Fruit fly (Drosophila melanogaster) whole organism, wandering third instar larva: ENCODE measurements around the gene CG32037.

Experiments
- Abd-B ChIP-seq: fragments of >200 bp; optimal IDR thresholded peaks from 2 replicates; lab custom pipeline; 2017; ENCODE audit warnings: missing biosample characterization, missing genetic modification characterization
- CG32264 ChIP-seq: fragments of 200-800 bp; sonication (Bioruptor generic); optimal IDR thresholded peaks from 2 replicates; lab custom pipeline; 2016; ENCODE audit warnings: missing biosample characterization, missing genetic modification characterization
- CG9705 ChIP-seq: fragments of 200-800 bp; sonication (Bioruptor generic); optimal IDR thresholded peaks from 2 replicates; lab custom pipeline; 2018; ENCODE audit warnings: missing biosample characterization, mild to moderate bottlenecking, missing genetic modification characterization
- CrebA ChIP-seq: fragments of 200-800 bp; sonication (Bioruptor generic); optimal IDR thresholded peaks from 2 replicates; lab custom pipeline; 2016; ENCODE audit warnings: missing biosample characterization, mild to moderate bottlenecking, missing genetic modification characterization, borderline replicate concordance
- Dfd ChIP-seq: fragments of >200 bp; optimal IDR thresholded peaks from 2 replicates; lab custom pipeline; 2017; ENCODE audit warnings: missing biosample characterization, missing genetic modification characterization
- Dif ChIP-seq: fragments of 200-275, 200-300 bp; sonication (Bioruptor generic); optimal IDR thresholded peaks from 2 replicates; lab custom pipeline; 2018; ENCODE audit warnings: missing biosample characterization, missing genetic modification characterization; ENCODE audit not compliant: partially characterized antibody
- GATAd ChIP-seq: sonication (Bioruptor generic); optimal IDR thresholded peaks from 2 replicates; lab custom pipeline; 2016; ENCODE audit warnings: missing biosample characterization, missing genetic modification characterization
- HLH106 ChIP-seq: fragments of 200-800 bp; optimal IDR thresholded peaks from 3 replicates; lab custom pipeline; 2019; ENCODE audit warnings: missing biosample characterization, mild to moderate bottlenecking, missing genetic modification characterization, moderate library complexity
- Hnf4 ChIP-seq: fragments of 200-800 bp; sonication (Bioruptor generic); optimal IDR thresholded peaks from 2 replicates; lab custom pipeline; 2016; ENCODE audit warnings: missing biosample characterization, mild to moderate bottlenecking, missing genetic modification characterization
- Hr78 ChIP-seq: fragments of >200 bp; optimal IDR thresholded peaks from 2 replicates; lab custom pipeline; 2017; ENCODE audit warnings: missing biosample characterization, missing genetic modification characterization
- Hr83 ChIP-seq: fragments of 200-300 bp; sonication (Bioruptor generic); optimal IDR thresholded peaks from 2 replicates; lab custom pipeline; 2016; ENCODE audit warnings: missing biosample characterization, mild to moderate bottlenecking, missing genetic modification characterization, moderate library complexity; ENCODE audit not compliant: poor library complexity, severe bottlenecking
- Jra ChIP-seq: sonication (Bioruptor generic); optimal IDR thresholded peaks from 2 replicates; lab custom pipeline; 2016; ENCODE audit warnings: missing biosample characterization, missing genetic modification characterization
- Mio ChIP-seq: sonication (Bioruptor generic); optimal IDR thresholded peaks from 2 replicates; lab custom pipeline; 2016; ENCODE audit warnings: missing biosample characterization, missing genetic modification characterization
- Myc ChIP-seq: fragments of >200 bp; optimal IDR thresholded peaks from 2 replicates; lab custom pipeline; 2017
- N ChIP-seq: fragments of >200 bp; optimal IDR thresholded peaks from 2 replicates; lab custom pipeline; 2018; ENCODE audit warnings: missing biosample characterization, missing external identifiers, missing genetic modification characterization
- OdsH ChIP-seq: fragments of 200-800 bp; sonication (Bioruptor generic); optimal IDR thresholded peaks from 2 replicates; lab custom pipeline; 2016; ENCODE audit warnings: missing biosample characterization, mild to moderate bottlenecking, missing genetic modification characterization
- Rel ChIP-seq, 2 experiments: fragments of 200-800 bp; sonication (Bioruptor generic) in 1 of 2; optimal IDR thresholded peaks; 2 replicates in 1 of 2; 3 replicates in 1 of 2; lab custom pipeline; 2016 to 2019; ENCODE audit warnings: mild to moderate bottlenecking in 2 of 2, missing biosample characterization in 2 of 2, missing genetic modification characterization in 2 of 2, moderate library complexity in 1 of 2
- Sp1 ChIP-seq: fragments of 200-800 bp; sonication (Bioruptor generic); optimal IDR thresholded peaks from 3 replicates; lab custom pipeline; 2019; ENCODE audit warnings: missing biosample characterization, mild to moderate bottlenecking, missing genetic modification characterization, moderate library complexity
- Vsx2 ChIP-seq: fragments of 200-300, 225-300 bp; sonication (Bioruptor generic); optimal IDR thresholded peaks from 2 replicates; lab custom pipeline; 2018; ENCODE audit warnings: missing biosample characterization, missing genetic modification characterization; ENCODE audit not compliant: partially characterized antibody
- br ChIP-seq: fragments of 200-800 bp; sonication (Bioruptor generic); optimal IDR thresholded peaks from 2 replicates; lab custom pipeline; 2016; ENCODE audit warnings: missing biosample characterization, missing genetic modification characterization
- brk ChIP-seq: fragments of 200-800 bp; sonication (Bioruptor generic); optimal IDR thresholded peaks from 2 replicates; lab custom pipeline; 2016; ENCODE audit warnings: missing biosample characterization, mild to moderate bottlenecking, missing genetic modification characterization
- dl ChIP-seq, 2 experiments: fragments of 175-275, 200-275 bp in 1 of 2; fragments of 200-275 bp in 1 of 2; sonication (Bioruptor generic); optimal IDR thresholded peaks; lab custom pipeline; 2018; ENCODE audit warnings: mild to moderate bottlenecking in 2 of 2, missing biosample characterization in 2 of 2, missing genetic modification characterization in 2 of 2, moderate library complexity in 2 of 2; ENCODE audit not compliant: partially characterized antibody in 2 of 2, insufficient read depth in 1 of 2
- dmrt93B ChIP-seq: fragments of 200-800 bp; sonication (Bioruptor generic); optimal IDR thresholded peaks from 2 replicates; lab custom pipeline; 2018; ENCODE audit warnings: missing biosample characterization, mild to moderate bottlenecking, missing genetic modification characterization
- dsf ChIP-seq: sonication (Bioruptor generic); optimal IDR thresholded peaks from 2 replicates; lab custom pipeline; 2016; ENCODE audit warnings: missing biosample characterization, missing genetic modification characterization, borderline replicate concordance
- ey ChIP-seq: fragments of 200-800 bp; sonication (Bioruptor generic); optimal IDR thresholded peaks from 2 replicates; lab custom pipeline; 2016; ENCODE audit warnings: missing biosample characterization, missing genetic modification characterization
- foxo ChIP-seq, 2 experiments: fragments of 200-800 bp; sonication (Bioruptor generic); optimal IDR thresholded peaks; 2 replicates in 1 of 2; 3 replicates in 1 of 2; lab custom pipeline; 2016 to 2017; ENCODE audit warnings: missing biosample characterization in 2 of 2, missing genetic modification characterization in 2 of 2
- fru ChIP-seq: fragments of 200-800 bp; sonication (Bioruptor generic); optimal IDR thresholded peaks from 3 replicates; lab custom pipeline; 2016; ENCODE audit warnings: missing biosample characterization, mild to moderate bottlenecking, missing genetic modification characterization
- h ChIP-seq: fragments of 200-800 bp; sonication (Bioruptor generic); optimal IDR thresholded peaks from 3 replicates; lab custom pipeline; 2016; ENCODE audit warnings: missing biosample characterization, mild to moderate bottlenecking, missing genetic modification characterization
- jim ChIP-seq: fragments of 175-275, 200-325 bp; sonication (Bioruptor generic); optimal IDR thresholded peaks from 2 replicates; lab custom pipeline; 2016; ENCODE audit warnings: missing biosample characterization, mild to moderate bottlenecking, missing genetic modification characterization
- lola ChIP-seq: fragments of >200 bp; optimal IDR thresholded peaks from 2 replicates; lab custom pipeline; 2017; ENCODE audit warnings: missing biosample characterization, missing genetic modification characterization
- pan ChIP-seq: fragments of >200 bp; optimal IDR thresholded peaks from 2 replicates; lab custom pipeline; 2017
- psq ChIP-seq: fragments of 200-800 bp; sonication (Bioruptor generic); optimal IDR thresholded peaks from 3 replicates; lab custom pipeline; 2017; ENCODE audit warnings: missing biosample characterization, mild to moderate bottlenecking, missing genetic modification characterization, moderate library complexity
- rgr ChIP-seq: fragments of 200-800 bp; sonication (Bioruptor generic); optimal IDR thresholded peaks from 3 replicates; lab custom pipeline; 2016; ENCODE audit warnings: missing biosample characterization, mild to moderate bottlenecking, missing genetic modification characterization
- sage ChIP-seq: fragments of 200-800 bp; sonication (Bioruptor generic); optimal IDR thresholded peaks from 2 replicates; lab custom pipeline; 2016; ENCODE audit warnings: missing biosample characterization, mild to moderate bottlenecking, missing genetic modification characterization
- sv ChIP-seq: fragments of 200-800 bp; sonication (Bioruptor generic); optimal IDR thresholded peaks from 3 replicates; lab custom pipeline; 2016; ENCODE audit warnings: missing biosample characterization, missing genetic modification characterization
- tai ChIP-seq: sonication (Bioruptor generic); optimal IDR thresholded peaks from 2 replicates; lab custom pipeline; 2016; ENCODE audit warnings: missing biosample characterization, missing genetic modification characterization
- usp ChIP-seq: fragments of >200 bp; optimal IDR thresholded peaks from 2 replicates; lab custom pipeline; 2017; ENCODE audit warnings: missing biosample characterization, missing genetic modification characterization
- woc ChIP-seq: sonication (Bioruptor generic); optimal IDR thresholded peaks from 2 replicates; lab custom pipeline; 2016; ENCODE audit warnings: missing biosample characterization, mild to moderate bottlenecking, missing genetic modification characterization

CG32037 gene

dm6 chr3L:9452422-9452821 is 39.6 kb downstream of the CG32037 start:
- no peak for TF ChIP-seq foxo (GFP tag; optimal IDR thresholded peaks at IDR 0.05; lab: Kevin White, UChicago)
- peak; percentile 17 for TF ChIP-seq h

dm6 chr3L:9451522-9452118 is 40.4 kb downstream of the CG32037 start, which contains the start of the genes CG3448 and ghi:
TSS of gene CG3448 (minus strand) at chr3L:9451572.
TSS of gene ghi (plus strand) at chr3L:9451876.
- TF ChIP-seq CG32264: peak; percentile 23
- no peak for TF ChIP-seq pan (lab: Kevin White, UChicago)
- TF ChIP-seq Myc: peak; percentile 15
- peak; percentile 78 for TF ChIP-seq HLH106 (tag; lab: Kevin White, UChicago)
- peak; percentile 75 for TF ChIP-seq sage (GFP tag; lab: Kevin White, UChicago)
- peak; percentile 42 for TF ChIP-seq psq (GFP tag; lab: Kevin White, UChicago)
- TF ChIP-seq Mio (GFP tag; lab: Kevin White, UChicago): no peak
- peak; percentile 69 for TF ChIP-seq CG9705 (GFP tag; lab: Kevin White, UChicago)
- peak; percentile 84 for TF ChIP-seq h
- TF ChIP-seq rgr (GFP tag; lab: Kevin White, UChicago): peak; percentile 67
- peak; percentile 71 for TF ChIP-seq Hnf4
- peak; percentile 69 for TF ChIP-seq woc
- no peak for TF ChIP-seq Vsx2
- peak; percentile 69 for TF ChIP-seq br
- TF ChIP-seq Dfd: no peak
- TF ChIP-seq Hr78 (GFP tag; lab: Kevin White, UChicago): no peak
- TF ChIP-seq lola: no peak
- no peak for TF ChIP-seq brk (GFP tag; lab: Kevin White, UChicago)
- no peak for TF ChIP-seq dmrt93B (GFP tag; lab: Kevin White, UChicago)
- peak; percentile 4 for TF ChIP-seq sv
- peak; percentile 76 for TF ChIP-seq Sp1
- TF ChIP-seq N: no peak
- no peak for TF ChIP-seq usp (GFP tag; lab: Kevin White, UChicago)
- TF ChIP-seq Rel (GFP tag; optimal IDR thresholded peaks at IDR 0.05; lab: Kevin White, UChicago): no peak
- TF ChIP-seq Rel (tag; optimal IDR thresholded peaks at IDR 0.05; lab: Kevin White, UChicago): peak; percentile 76
- peak in 1 of 2 experiments; percentile 80 for TF ChIP-seq foxo (GFP tag; optimal IDR thresholded peaks at IDR 0.05; lab: Kevin White, UChicago)
- peak; percentile 32 for TF ChIP-seq dsf (GFP tag; lab: Kevin White, UChicago)
- no peak for TF ChIP-seq jim (GFP tag; lab: Kevin White, UChicago)
- TF ChIP-seq fru (GFP tag; lab: Kevin White, UChicago): peak; percentile 83
- TF ChIP-seq dl (GFP tag; optimal IDR thresholded peaks at IDR 0.05; lab: Kevin White, UChicago; ENCODE audit: insufficient read depth in 1 of 2, partially characterized antibody in 2 of 2): no peak
- TF ChIP-seq CrebA: no peak
- no peak for TF ChIP-seq Hr83 (GFP tag; lab: Kevin White, UChicago)
- no peak for TF ChIP-seq GATAd (GFP tag; lab: Kevin White, UChicago)
- TF ChIP-seq ey (GFP tag; lab: Kevin White, UChicago): peak; percentile 43
- TF ChIP-seq Abd-B (GFP tag; lab: Kevin White, UChicago): no peak
- TF ChIP-seq Dif (GFP tag; lab: Kevin White, UChicago): no peak
- TF ChIP-seq tai (GFP tag; lab: Kevin White, UChicago): no peak
- TF ChIP-seq Jra: peak; percentile 58
- peak; percentile 6 for TF ChIP-seq OdsH (GFP tag; lab: Kevin White, UChicago)
- TF ChIP-seq, all 38 proteins: peak for 20

- no peak for TF ChIP-seq N
- no peak for TF ChIP-seq Abd-B (GFP tag; lab: Kevin White, UChicago)
- TF ChIP-seq Dfd: no peak
- TF ChIP-seq CG32264: no peak
- no peak for TF ChIP-seq Hr78 (GFP tag; lab: Kevin White, UChicago)
- no peak for TF ChIP-seq dsf (GFP tag; lab: Kevin White, UChicago)
- no peak for TF ChIP-seq dmrt93B (GFP tag; lab: Kevin White, UChicago)
- TF ChIP-seq GATAd (GFP tag; lab: Kevin White, UChicago): no peak
- no peak for TF ChIP-seq woc
- no peak for TF ChIP-seq HLH106 (tag; lab: Kevin White, UChicago)
- no peak for TF ChIP-seq Vsx2
- TF ChIP-seq Jra: no peak
- TF ChIP-seq Mio (GFP tag; lab: Kevin White, UChicago): no peak
- no peak for TF ChIP-seq pan (lab: Kevin White, UChicago)
- TF ChIP-seq sage (GFP tag; lab: Kevin White, UChicago): no peak
- no peak for TF ChIP-seq CG9705 (GFP tag; lab: Kevin White, UChicago)
- no peak for TF ChIP-seq Dif (GFP tag; lab: Kevin White, UChicago)
- TF ChIP-seq rgr (GFP tag; lab: Kevin White, UChicago): no peak
- TF ChIP-seq Hnf4: peak; percentile 16
- no peak for TF ChIP-seq lola
- TF ChIP-seq CrebA: no peak
- TF ChIP-seq fru (GFP tag; lab: Kevin White, UChicago): peak; percentile 49
- TF ChIP-seq psq (GFP tag; lab: Kevin White, UChicago): peak; percentile 62
- TF ChIP-seq brk (GFP tag; lab: Kevin White, UChicago): no peak
- no peak for TF ChIP-seq sv
- TF ChIP-seq OdsH (GFP tag; lab: Kevin White, UChicago): no peak
- TF ChIP-seq ey (GFP tag; lab: Kevin White, UChicago): peak; percentile 26
- TF ChIP-seq usp (GFP tag; lab: Kevin White, UChicago): no peak
- peak; percentile 25 for TF ChIP-seq br
- no peak for TF ChIP-seq Sp1
- no peak for TF ChIP-seq Hr83 (GFP tag; lab: Kevin White, UChicago)
- no peak for TF ChIP-seq jim (GFP tag; lab: Kevin White, UChicago)
- TF ChIP-seq tai (GFP tag; lab: Kevin White, UChicago): no peak
- peak; percentile 12 to 61 for TF ChIP-seq foxo (GFP tag; optimal IDR thresholded peaks at IDR 0.05; lab: Kevin White, UChicago)
- TF ChIP-seq dl (GFP tag; optimal IDR thresholded peaks at IDR 0.05; lab: Kevin White, UChicago; ENCODE audit: insufficient read depth in 1 of 2, partially characterized antibody in 2 of 2): no peak
- peak; percentile 45 for TF ChIP-seq h
Observed at dm6 chr3L:9447239-9447777, 44.7 kb downstream of the CG32037 start.
